Worm (Caenorhabditis elegans) whole organism, mixed stage, embryonic: ENCODE measurements around the gene fbxa-28.
"Not testable (repeated sequence)": the region's sequence is repeated elsewhere in the genome, so short reads cannot be mapped to it uniquely, and the experiment has no call there.

Source experiments
- M03D4.4 ChIP-seq: sonication (generic microtip); optimal IDR thresholded peaks from 2 replicates; lab custom pipeline; 2017; ENCODE audit warnings: mild to moderate bottlenecking, missing genetic modification characterization, missing compliant biosample characterization
- bed-3 ChIP-seq: fragments of 200-800 bp; sonication (Bioruptor generic); optimal IDR thresholded peaks from 3 replicates; lab custom pipeline; 2018; ENCODE audit warnings: mild to moderate bottlenecking, missing genetic modification characterization, moderate library complexity, missing compliant biosample characterization
- blmp-1 ChIP-seq: fragments of 150-350 bp; optimal IDR thresholded peaks from 2 replicates; lab custom pipeline; 2014; ENCODE audit warnings: missing biosample characterization, missing genetic modification characterization
- ceh-39 ChIP-seq: fragments of 150-350 bp; optimal IDR thresholded peaks from 2 replicates; lab custom pipeline; 2014; ENCODE audit warnings: missing biosample characterization, missing genetic modification characterization
- ceh-43 ChIP-seq: fragments of 200-800 bp; sonication (Bioruptor generic); optimal IDR thresholded peaks from 2 replicates; lab custom pipeline; 2018; ENCODE audit warnings: mild to moderate bottlenecking, missing genetic modification characterization, moderate library complexity, missing compliant biosample characterization
- ceh-83 ChIP-seq: fragments of 200-800 bp; sonication (Bioruptor generic); optimal IDR thresholded peaks from 2 replicates; lab custom pipeline; 2018; ENCODE audit warnings: mild to moderate bottlenecking, missing genetic modification characterization, missing compliant biosample characterization
- ces-1 ChIP-seq: fragments of 150-350 bp; optimal IDR thresholded peaks from 2 replicates; lab custom pipeline; 2014; ENCODE audit warnings: missing biosample characterization, missing genetic modification reagents, missing genetic modification characterization
- drap-1 ChIP-seq: fragments of 200-800 bp; sonication (Bioruptor generic); optimal IDR thresholded peaks from 3 replicates; lab custom pipeline; 2018; ENCODE audit warnings: mild to moderate bottlenecking, missing genetic modification characterization, missing compliant biosample characterization
- elt-3 ChIP-seq: fragments of 150-350 bp; optimal IDR thresholded peaks from 2 replicates; lab custom pipeline; 2014; ENCODE audit warnings: missing biosample characterization, missing genetic modification characterization
- flh-1 ChIP-seq: fragments of 200-800 bp; sonication (Bioruptor generic); optimal IDR thresholded peaks from 2 replicates; lab custom pipeline; 2018; ENCODE audit warnings: mild to moderate bottlenecking, missing genetic modification characterization, moderate library complexity, missing compliant biosample characterization
- ham-2 ChIP-seq: fragments of 200-800 bp; sonication (Bioruptor generic); optimal IDR thresholded peaks from 2 replicates; lab custom pipeline; 2018; ENCODE audit warnings: mild to moderate bottlenecking, missing genetic modification characterization, missing compliant biosample characterization
- hlh-1 ChIP-seq: fragments of 150-350 bp; optimal IDR thresholded peaks from 2 replicates; lab custom pipeline; 2014; ENCODE audit warnings: missing biosample characterization, missing genetic modification reagents, missing genetic modification characterization
- lin-13 ChIP-seq: fragments of 150-350 bp; optimal IDR thresholded peaks from 2 replicates; lab custom pipeline; 2014; ENCODE audit warnings: missing biosample characterization, missing genetic modification characterization
- lin-32 ChIP-seq: fragments of 200-800 bp; sonication (Bioruptor generic); optimal IDR thresholded peaks from 2 replicates; lab custom pipeline; 2018; ENCODE audit warnings: mild to moderate bottlenecking, missing genetic modification characterization, missing compliant biosample characterization
- lsy-2 ChIP-seq: fragments of 150-350 bp; optimal IDR thresholded peaks from 2 replicates; lab custom pipeline; 2014; ENCODE audit warnings: missing biosample characterization, missing genetic modification characterization
- mab-5 ChIP-seq: fragments of 150-350 bp; optimal IDR thresholded peaks from 2 replicates; lab custom pipeline; 2014; ENCODE audit warnings: missing biosample characterization, missing genetic modification characterization
- mep-1 ChIP-seq: fragments of 150-350 bp; optimal IDR thresholded peaks from 2 replicates; lab custom pipeline; 2017; ENCODE audit warnings: missing biosample characterization, missing genetic modification reagents, missing genetic modification characterization, inconsistent platforms
- mls-2 ChIP-seq: sonication (generic microtip); optimal IDR thresholded peaks from 2 replicates; lab custom pipeline; 2016; ENCODE audit warnings: mild to moderate bottlenecking, missing genetic modification characterization, moderate library complexity, missing compliant biosample characterization
- nhr-12 ChIP-seq: fragments of 150-350 bp; optimal IDR thresholded peaks from 2 replicates; lab custom pipeline; 2014; ENCODE audit warnings: missing biosample characterization, missing genetic modification characterization
- nhr-2 ChIP-seq: fragments of 150-350 bp; optimal IDR thresholded peaks from 2 replicates; lab custom pipeline; 2014; ENCODE audit warnings: missing biosample characterization, missing genetic modification characterization
- nhr-237 ChIP-seq: fragments of 150-350 bp; optimal IDR thresholded peaks from 2 replicates; lab custom pipeline; 2014; ENCODE audit warnings: missing biosample characterization, missing genetic modification characterization
- nhr-28 ChIP-seq: fragments of 150-350 bp; optimal IDR thresholded peaks from 2 replicates; lab custom pipeline; 2014; ENCODE audit warnings: missing biosample characterization, missing genetic modification characterization
- nhr-76 ChIP-seq: sonication (generic microtip); optimal IDR thresholded peaks from 2 replicates; lab custom pipeline; 2017; ENCODE audit warnings: missing biosample characterization, missing genetic modification characterization
- pha-4 ChIP-seq: fragments of 150-350 bp; optimal IDR thresholded peaks from 2 replicates; lab custom pipeline; 2018; ENCODE audit warnings: missing biosample characterization, missing genetic modification reagents, missing genetic modification characterization
- sem-2 ChIP-seq: fragments of 200-800 bp; sonication (Bioruptor generic); optimal IDR thresholded peaks from 2 replicates; lab custom pipeline; 2018; ENCODE audit warnings: mild to moderate bottlenecking, missing genetic modification characterization, missing compliant biosample characterization
- snpc-4 ChIP-seq: fragments of 150-350 bp; optimal IDR thresholded peaks from 2 replicates; lab custom pipeline; 2014; ENCODE audit warnings: missing biosample characterization, missing genetic modification characterization
- tbx-8 ChIP-seq: fragments of 200-800 bp; sonication (Bioruptor generic); optimal IDR thresholded peaks from 2 replicates; lab custom pipeline; 2018; ENCODE audit warnings: mild to moderate bottlenecking, missing genetic modification characterization, moderate library complexity, missing compliant biosample characterization
- unc-120 ChIP-seq: sonication (generic microtip); optimal IDR thresholded peaks from 2 replicates; lab custom pipeline; 2017; ENCODE audit warnings: missing genetic modification characterization, missing compliant biosample characterization; ENCODE audit not compliant: poor library complexity, severe bottlenecking
- unc-39 ChIP-seq: fragments of 150-350 bp; optimal IDR thresholded peaks from 2 replicates; lab custom pipeline; 2014; ENCODE audit warnings: missing biosample characterization, missing genetic modification characterization
- unc-62 ChIP-seq: fragments of 150-350 bp; optimal IDR thresholded peaks from 2 replicates; lab custom pipeline; 2014; ENCODE audit warnings: missing biosample characterization, missing genetic modification reagents, missing genetic modification characterization
- zip-8 ChIP-seq: fragments of 150-350 bp; optimal IDR thresholded peaks from 2 replicates; lab custom pipeline; 2014; ENCODE audit warnings: missing biosample characterization, missing genetic modification characterization
- ztf-11 ChIP-seq: fragments of 150-350 bp; optimal IDR thresholded peaks from 2 replicates; lab custom pipeline; 2014; ENCODE audit warnings: missing biosample characterization, missing genetic modification characterization

The fbxa-28 gene

ce11 chrIII:1266799-1267198 is 30.9 kb upstream of the fbxa-28 start, which contains the start of gene fbxa-151:
Gene fbxa-151, minus strand, starts transcription at chrIII:1266899.
- TF ChIP-seq ceh-83; ceh-39 (tag; lab: Kevin White, UChicago); ces-1: not testable (repeated sequence)

DNA sequence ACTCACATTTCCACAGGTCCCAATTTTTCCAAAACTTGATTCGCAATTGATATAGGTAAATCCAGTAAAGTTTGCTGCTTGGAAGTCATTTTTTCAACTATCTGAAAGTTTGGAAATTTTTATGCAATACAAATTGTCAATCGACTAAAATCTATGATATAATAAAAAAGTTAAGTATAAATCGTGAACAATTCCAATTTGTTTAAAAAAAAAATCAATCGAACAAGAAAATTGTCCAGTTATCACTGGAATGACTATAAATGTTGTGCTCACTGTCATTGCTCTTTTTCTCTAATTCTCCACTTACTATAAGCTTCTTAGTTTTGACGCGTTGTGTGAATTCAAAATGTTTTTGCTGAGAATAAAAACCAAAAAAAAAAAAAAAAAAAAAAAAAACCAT is 28.5 kb upstream of the fbxa-28 start, which contains the start of gene fbxa-32:
Gene fbxa-32, minus strand, starts transcription at position 101 of the 400 bp plus-strand sequence.
- TF ChIP-seq elt-3 (tag; lab: Kevin White, UChicago) = no peak
- no peak for TF ChIP-seq lin-13 (tag; lab: Kevin White, UChicago)
- TF ChIP-seq nhr-28 (tag; lab: Kevin White, UChicago) = no peak
- TF ChIP-seq ceh-39 (tag; lab: Kevin White, UChicago) = no peak
- no peak for TF ChIP-seq M03D4.4 (tag; lab: Kevin White, UChicago)
- TF ChIP-seq blmp-1 (tag; lab: Kevin White, UChicago) = no peak
- TF ChIP-seq unc-120 (tag; lab: Kevin White, UChicago) = no peak
- TF ChIP-seq bed-3 = no peak
- TF ChIP-seq hlh-1 = no peak
- no peak for TF ChIP-seq lsy-2 (tag; lab: Kevin White, UChicago)
- TF ChIP-seq snpc-4 (tag; lab: Kevin White, UChicago) = no peak
- no peak for TF ChIP-seq ham-2 (GFP tag; lab: Kevin White, UChicago)
- TF ChIP-seq nhr-12 (tag; lab: Kevin White, UChicago) = no peak
- TF ChIP-seq tbx-8 = no peak
- TF ChIP-seq drap-1 (GFP tag; lab: Kevin White, UChicago) = no peak
- TF ChIP-seq mab-5 (tag; lab: Kevin White, UChicago) = no peak
- no peak for TF ChIP-seq nhr-76 (tag; lab: Kevin White, UChicago)
- TF ChIP-seq mls-2 (tag; lab: Kevin White, UChicago) = no peak
- no peak for TF ChIP-seq ceh-83
- TF ChIP-seq, all 35 proteins: peak for 0

DNA sequence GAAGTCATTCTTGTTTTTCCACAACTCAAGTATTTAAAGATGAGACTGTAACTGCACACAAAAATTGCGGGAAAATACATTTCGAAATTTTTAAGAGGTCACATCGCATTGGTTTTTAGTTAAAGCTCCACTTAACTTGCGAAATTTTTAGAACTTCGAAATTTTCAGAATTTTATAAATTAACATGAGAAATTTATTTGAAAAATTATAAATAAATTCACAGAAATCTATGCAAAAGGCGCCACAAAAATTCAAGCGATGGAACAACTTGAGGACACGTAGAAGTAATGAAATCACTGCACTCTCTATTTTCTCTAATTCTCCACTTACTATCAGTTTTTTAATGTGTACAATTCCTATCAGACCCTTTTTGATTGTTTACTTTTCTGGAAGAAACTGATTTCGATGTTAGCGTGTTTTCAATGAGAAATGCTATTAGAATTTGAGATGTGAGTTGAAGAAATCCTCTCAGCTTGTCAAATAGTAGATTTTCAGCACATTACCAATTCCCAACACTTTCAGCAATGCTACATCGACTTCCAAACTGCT is 26.3 kb upstream of the fbxa-28 start, which contains the start of gene fbxa-31:
Gene fbxa-31, minus strand, starts transcription at position 51 of the 549 bp plus-strand sequence.
- TF ChIP-seq ceh-43 (no peak), zip-8 (tag; lab: Kevin White, UChicago) (no peak), mls-2 (tag; lab: Kevin White, UChicago) (no peak), pha-4 (tag; lab: Kevin White, UChicago) (no peak), blmp-1 (tag; lab: Kevin White, UChicago) (no peak), ceh-39 (tag; lab: Kevin White, UChicago) (no peak), lsy-2 (tag; lab: Kevin White, UChicago) (no peak), flh-1 (GFP tag; lab: Kevin White, UChicago) (no peak), ztf-11 (tag; lab: Kevin White, UChicago) (no peak), M03D4.4 (tag; lab: Kevin White, UChicago) (no peak), tbx-8 (no peak), nhr-28 (tag; lab: Kevin White, UChicago) (no peak), sem-2 (GFP tag; lab: Kevin White, UChicago) (no peak), ham-2 (GFP tag; lab: Kevin White, UChicago) (no peak), elt-3 (tag; lab: Kevin White, UChicago) (no peak), nhr-2 (tag; lab: Kevin White, UChicago) (no peak), snpc-4 (tag; lab: Kevin White, UChicago) (no peak)

DNA sequence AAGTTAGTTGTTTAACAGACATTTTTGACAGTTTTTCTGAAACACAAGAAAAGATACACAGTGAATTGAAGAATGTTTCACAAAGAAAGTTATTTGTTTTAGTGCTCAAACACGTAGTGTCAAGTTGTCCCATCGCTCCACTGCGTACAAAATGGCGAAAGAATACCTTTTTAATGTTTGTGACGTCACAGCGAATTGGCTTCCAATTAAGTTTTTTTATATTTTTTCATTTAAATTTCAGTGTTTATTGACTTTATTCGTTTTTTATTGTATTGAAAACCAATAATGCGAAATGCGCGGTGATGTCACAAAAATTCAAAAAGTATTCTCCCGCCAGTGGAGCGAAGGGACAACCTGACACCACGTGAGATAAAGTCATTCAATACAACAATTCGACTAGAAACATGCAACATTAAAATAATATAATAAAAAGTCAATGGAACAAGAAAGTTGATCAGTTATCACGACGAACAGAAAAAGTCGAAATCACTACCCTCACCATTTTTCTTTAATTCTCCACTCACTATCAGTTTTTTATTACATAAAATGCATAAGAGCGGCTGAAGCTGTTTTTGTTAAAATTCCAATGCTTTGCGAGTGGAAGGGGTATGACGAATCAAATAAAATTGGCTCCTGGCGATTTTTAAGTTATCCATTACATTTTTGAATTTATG is 23.9 kb upstream of the fbxa-28 start, which contains the start of gene fbxa-29:
Gene fbxa-29, minus strand, starts transcription at position 51 of the 674 bp plus-strand sequence.
- TF ChIP-seq M03D4.4 (tag; lab: Kevin White, UChicago) = no peak
- no peak for TF ChIP-seq ceh-83
- TF ChIP-seq unc-120 (tag; lab: Kevin White, UChicago) = no peak
- TF ChIP-seq zip-8 (tag; lab: Kevin White, UChicago) = no peak
- TF ChIP-seq ztf-11 (tag; lab: Kevin White, UChicago) = no peak
- TF ChIP-seq pha-4 (tag; lab: Kevin White, UChicago) = no peak
- no peak for TF ChIP-seq unc-62 (GFP tag; lab: Kevin White, UChicago)
- no peak for TF ChIP-seq tbx-8
- TF ChIP-seq mls-2 (tag; lab: Kevin White, UChicago) = no peak
- no peak for TF ChIP-seq ces-1
- TF ChIP-seq unc-39 = no peak

- TF ChIP-seq lin-32 (no peak), M03D4.4 (tag; lab: Kevin White, UChicago) (no peak), snpc-4 (tag; lab: Kevin White, UChicago) (no peak), ceh-39 (tag; lab: Kevin White, UChicago) (no peak), ceh-43 (no peak), lsy-2 (tag; lab: Kevin White, UChicago) (no peak), blmp-1 (tag; lab: Kevin White, UChicago) (no peak), nhr-237 (tag; lab: Kevin White, UChicago) (no peak), lin-13 (tag; lab: Kevin White, UChicago) (no peak), mep-1 (tag; lab: Kevin White, UChicago) (no peak), nhr-2 (tag; lab: Kevin White, UChicago) (no peak), unc-62 (GFP tag; lab: Kevin White, UChicago) (no peak), mls-2 (tag; lab: Kevin White, UChicago) (no peak), elt-3 (tag; lab: Kevin White, UChicago) (no peak), nhr-28 (tag; lab: Kevin White, UChicago) (no peak)
Measured at ce11 chrIII:1275513-1275912, 22.2 kb upstream of the fbxa-28 start, which contains the start of gene fbxa-30. Gene fbxa-30, minus strand, starts transcription at chrIII:1275613.
